Worm (Caenorhabditis elegans): Measurements from ENCODE around the gene C03G5.14.

The C03G5.14 gene

DNA sequence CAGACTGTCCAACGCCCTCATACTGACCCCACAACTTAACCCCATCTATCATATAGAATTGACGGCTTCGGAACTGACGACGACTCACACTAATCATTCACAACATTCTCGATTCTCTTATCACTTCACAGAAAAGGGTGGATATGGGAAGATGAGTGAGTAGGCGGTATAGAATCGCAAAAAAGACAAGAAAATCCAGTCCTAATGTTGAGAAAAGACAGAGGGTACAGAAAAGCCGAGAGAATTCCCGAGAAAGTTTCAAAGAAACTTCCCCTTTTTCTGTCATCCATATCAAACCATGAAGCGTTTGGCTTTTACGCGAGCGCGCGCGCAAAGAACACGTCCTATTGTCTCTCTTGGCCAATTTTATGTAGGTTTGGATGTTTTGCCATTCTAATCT is 17.5 kb upstream of the C03G5.14 start:
- TF ChIP-seq unc-42 (tag; optimal IDR thresholded peaks at IDR 0.05) (no peak), ceh-19 (GFP tag; optimal IDR thresholded peaks at IDR 0.05) (no peak), che-1 (tag; optimal IDR thresholded peaks at IDR 0.05) (no peak), npax-4 (tag; optimal IDR thresholded peaks at IDR 0.05) (no peak), madf-2 (tag; optimal IDR thresholded peaks at IDR 0.05) (no peak), ceh-30 (tag; optimal IDR thresholded peaks at IDR 0.05) (no peak), ceh-22 (tag; optimal IDR thresholded peaks at IDR 0.05) (no peak), pqm-1 (tag; optimal IDR thresholded peaks at IDR 0.05) (no peak), hlh-8 (tag; optimal IDR thresholded peaks at IDR 0.05) (no peak), ceh-6 (GFP tag; optimal IDR thresholded peaks at IDR 0.05) (no peak)

DNA sequence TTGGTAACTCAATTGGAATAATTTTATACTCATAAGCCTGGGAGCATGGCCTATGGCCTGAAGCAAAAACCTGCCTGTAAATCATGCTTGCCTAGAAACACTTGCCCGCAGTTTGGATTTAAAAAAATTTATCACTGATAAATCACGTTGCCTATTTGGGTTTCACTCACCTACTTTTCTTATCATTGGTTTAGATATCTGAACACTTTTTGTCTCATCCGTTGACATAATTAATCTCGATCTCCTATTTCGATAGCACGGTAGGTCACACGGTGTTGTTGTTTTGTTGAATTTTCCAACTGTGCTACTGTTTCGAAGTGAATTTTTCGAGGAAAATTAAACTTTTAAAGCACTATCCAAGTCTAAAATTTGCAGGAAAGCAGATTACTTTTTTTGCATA is 14.7 kb upstream of the C03G5.14 start:
- TF ChIP-seq hlh-8 (tag; optimal IDR thresholded peaks at IDR 0.05) (no peak), Y22D7AL.16 (tag; optimal IDR thresholded peaks at IDR 0.05) (no peak), hlh-30 (tag; optimal IDR thresholded peaks at IDR 0.05; ENCODE audit: insufficient read depth) (no peak), madf-2 (tag; optimal IDR thresholded peaks at IDR 0.05) (no peak), ceh-18 (tag; optimal IDR thresholded peaks at IDR 0.05) (no peak), fkh-6 (tag; optimal IDR thresholded peaks at IDR 0.05) (no peak), ceh-48 (tag; optimal IDR thresholded peaks at IDR 0.05) (no peak), gmeb-2 (tag; optimal IDR thresholded peaks at IDR 0.05) (no peak), unc-55 (GFP tag; optimal IDR thresholded peaks at IDR 0.05) (no peak)

DNA sequence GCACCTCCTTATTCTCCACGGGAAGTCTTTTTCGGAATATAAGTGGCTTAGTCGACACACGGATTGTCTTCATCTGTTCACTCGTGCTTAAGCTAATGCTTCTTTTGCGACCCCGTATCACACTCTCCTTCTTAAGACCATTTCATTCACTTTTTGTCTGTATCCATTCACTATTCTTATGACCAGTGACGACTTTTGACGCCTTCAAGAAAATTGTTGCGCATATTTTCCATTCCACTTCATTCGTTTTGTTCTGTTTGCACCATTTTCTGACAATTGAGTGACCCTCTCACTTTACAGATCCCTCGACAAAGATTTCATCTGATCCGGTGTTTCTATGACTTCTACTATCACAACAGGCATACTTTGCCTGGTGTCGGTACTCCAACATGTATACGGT is 14.1 kb upstream of the C03G5.14 start, which contains the start of gene H03E18.1:
Gene H03E18.1, plus strand, starts transcription at position 301 of the 400 bp plus-strand sequence.
- TF ChIP-seq sox-4 (tag; optimal IDR thresholded peaks at IDR 0.05) = no peak
- TF ChIP-seq K02D7.2 (tag; optimal IDR thresholded peaks at IDR 0.05) = no peak
- no peak for TF ChIP-seq ztf-16 (tag; optimal IDR thresholded peaks at IDR 0.05)
- no peak for TF ChIP-seq pqm-1 (tag; optimal IDR thresholded peaks at IDR 0.05)
- TF ChIP-seq ceh-2 (tag; optimal IDR thresholded peaks at IDR 0.05) = no peak
- no peak for TF ChIP-seq npax-4 (tag; optimal IDR thresholded peaks at IDR 0.05)
- TF ChIP-seq madf-2 (tag; optimal IDR thresholded peaks at IDR 0.05) = no peak
- TF ChIP-seq ceh-22 (tag; optimal IDR thresholded peaks at IDR 0.05) = no peak
- TF ChIP-seq K09A11.1 (tag; optimal IDR thresholded peaks at IDR 0.05; ENCODE audit: insufficient read depth) = no peak
- TF ChIP-seq ceh-19 (GFP tag; optimal IDR thresholded peaks at IDR 0.05) = no peak
- TF ChIP-seq unc-3 (GFP tag; conservative IDR thresholded peaks at IDR 0.05) = no peak
- TF ChIP-seq unc-3 (tag; optimal IDR thresholded peaks at IDR 0.05) = no peak
- TF ChIP-seq fkh-6 (tag; optimal IDR thresholded peaks at IDR 0.05) = no peak
- TF ChIP-seq sox-2 (GFP tag; IDR thresholded peaks at IDR 0.05) = no peak
- TF ChIP-seq fax-1 (tag; optimal IDR thresholded peaks at IDR 0.05) = no peak

DNA sequence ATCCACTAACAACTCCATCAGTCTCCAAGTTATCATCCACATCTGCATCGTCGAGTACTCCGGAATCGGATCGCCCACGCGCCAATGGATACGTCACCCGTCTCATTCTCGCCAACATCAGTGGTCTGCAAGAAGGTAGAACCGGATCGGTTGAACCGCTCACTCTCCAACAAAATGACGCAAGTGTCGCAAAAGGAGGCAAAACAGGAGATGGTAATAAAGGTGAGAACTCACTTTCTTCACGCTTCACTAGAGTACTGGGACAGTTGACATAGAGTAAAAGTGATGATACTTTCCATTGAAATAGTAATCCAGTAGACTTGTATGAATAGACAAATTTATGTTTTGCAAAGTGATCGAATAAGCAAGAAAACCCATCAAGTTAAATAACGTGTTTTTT is 12.6 kb upstream of the C03G5.14 start:
- TF ChIP-seq ceh-9 (tag; optimal IDR thresholded peaks at IDR 0.05) = no peak
- TF ChIP-seq ref-2 (tag; optimal IDR thresholded peaks at IDR 0.05) = no peak
- TF ChIP-seq F13H6.1 (tag; optimal IDR thresholded peaks at IDR 0.05) = no peak
- no peak for TF ChIP-seq eyg-1 (tag; optimal IDR thresholded peaks at IDR 0.05)
- TF ChIP-seq ceh-31 (tag; optimal IDR thresholded peaks at IDR 0.05) = no peak
- no peak for TF ChIP-seq C08G9.2 (tag; optimal IDR thresholded peaks at IDR 0.05)
- TF ChIP-seq unc-3 (GFP tag; conservative IDR thresholded peaks at IDR 0.05) = no peak
- no peak for TF ChIP-seq unc-3 (tag; optimal IDR thresholded peaks at IDR 0.05)
- no peak for TF ChIP-seq lim-6 (tag; optimal IDR thresholded peaks at IDR 0.05)
- TF ChIP-seq tbx-2 (tag; optimal IDR thresholded peaks at IDR 0.05) = no peak
- TF ChIP-seq ceh-22 (tag; optimal IDR thresholded peaks at IDR 0.05) = no peak
- TF ChIP-seq ceh-48 (tag; optimal IDR thresholded peaks at IDR 0.05) = no peak
- TF ChIP-seq ets-4 (tag; optimal IDR thresholded peaks at IDR 0.05) = no peak
- TF ChIP-seq Y22D7AL.16 (tag; optimal IDR thresholded peaks at IDR 0.05) = no peak
- no peak for TF ChIP-seq unc-86 (tag; optimal IDR thresholded peaks at IDR 0.05)
- no peak for TF ChIP-seq dmd-4 (tag; optimal IDR thresholded peaks at IDR 0.05; ENCODE audit: borderline replicate concordance)

All from whole organism, late embryonic.